Fruit fly (Drosophila melanogaster): ENCODE measurements around the gene CG13784.

CG13784 gene

DNA sequence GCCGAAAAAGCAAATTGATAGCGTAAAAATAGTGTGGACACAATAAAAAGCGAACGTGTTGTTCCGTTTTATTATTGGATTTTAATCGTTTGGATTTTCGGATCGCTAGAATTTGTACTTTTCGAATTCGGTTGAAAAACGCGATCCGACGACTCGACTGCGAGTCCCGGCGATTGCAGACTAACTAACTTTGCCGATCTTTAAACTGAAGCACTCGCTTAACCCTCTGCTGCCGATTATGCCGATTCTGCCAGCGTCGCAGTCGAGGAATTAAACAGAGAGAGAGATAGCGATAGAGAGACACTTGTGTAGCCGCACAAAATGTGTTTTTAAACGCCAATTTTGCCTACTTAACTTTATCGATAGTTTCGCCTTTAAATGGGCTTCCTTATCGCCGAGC lies 20.5 kb upstream of the CG13784 start (continued):
- TF ChIP-seq CG9876 (GFP tag; optimal IDR thresholded peaks at IDR 0.05) (no peak), sob (GFP tag; IDR thresholded peaks at IDR 0.05) (0 out of 2 replicates have a peak, but pooled peaks have one; percentile 21), Fer3 (tag; optimal IDR thresholded peaks at IDR 0.05) (no peak), Hr51 (GFP tag; optimal IDR thresholded peaks at IDR 0.05) (no peak), lbe (GFP tag; optimal IDR thresholded peaks at IDR 0.05) (no peak), CG10565 (GFP tag; optimal IDR thresholded peaks at IDR 0.05) (no peak), ase (GFP tag; IDR thresholded peaks at IDR 0.05) (no peak), CG42726 (GFP tag; IDR thresholded peaks at IDR 0.05; ENCODE audit: partially characterized antibody) (0 out of 2 replicates have a peak, but pooled peaks have one; percentile 17), Eip74EF (GFP tag; optimal IDR thresholded peaks at IDR 0.05) (no peak), CG9797 (GFP tag; optimal IDR thresholded peaks at IDR 0.05) (no peak), CG17802 (tag; optimal IDR thresholded peaks at IDR 0.05) (no peak), CG34376 (GFP tag; optimal IDR thresholded peaks at IDR 0.05) (peak; percentile 88), Med (GFP tag) (peak; percentile 62), disco-r (GFP tag; optimal IDR thresholded peaks at IDR 0.05) (no peak), CG32772 (GFP tag; IDR thresholded peaks at IDR 0.05) (no peak), CG30403 (GFP tag; optimal IDR thresholded peaks at IDR 0.05) (no peak), Asciz (GFP tag; optimal IDR thresholded peaks at IDR 0.05) (no peak), mirr (GFP tag; optimal IDR thresholded peaks at IDR 0.05) (peak; percentile 77), Scr (GFP tag; IDR thresholded peaks at IDR 0.05; ENCODE audit: partially characterized antibody) (no peak), tll (GFP tag; optimal IDR thresholded peaks at IDR 0.05) (no peak), Meics (GFP tag; optimal IDR thresholded peaks at IDR 0.05) (no peak), CG11696 (GFP tag; IDR thresholded peaks at IDR 0.05) (peak; percentile 29; the same call in 1 of the 2 replicates), chinmo (GFP tag; IDR thresholded peaks at IDR 0.05; ENCODE audit: partially characterized antibody) (peak; percentile 75; the same call in 3 of the 4 replicates), jigr1 (GFP tag; IDR thresholded peaks at IDR 0.05) (no peak), Jarid2 (GFP tag; optimal IDR thresholded peaks at IDR 0.05) (peak; percentile 52), grn (GFP tag; optimal IDR thresholded peaks at IDR 0.05) (peak; percentile 76), Ets97D (GFP tag; optimal IDR thresholded peaks at IDR 0.05) (no peak), CG3407 (GFP tag; optimal IDR thresholded peaks at IDR 0.05) (no peak), kay (GFP tag; optimal IDR thresholded peaks at IDR 0.05) (no peak), CG3065 (GFP tag; optimal IDR thresholded peaks at IDR 0.05) (no peak), CG9727 (GFP tag; optimal IDR thresholded peaks at IDR 0.05) (no peak), CG11247 (GFP tag; IDR thresholded peaks at IDR 0.05) (no peak), sug (tag; optimal IDR thresholded peaks at IDR 0.05) (peak; percentile 71), CG2199 (GFP tag; IDR thresholded peaks at IDR 0.05) (no peak), wdn (GFP tag; IDR thresholded peaks at IDR 0.05) (no peak), CkIIα-i1 (GFP tag; IDR thresholded peaks at IDR 0.05) (no peak), fd3F (GFP tag; optimal IDR thresholded peaks at IDR 0.05) (no peak), CG8290 (GFP tag; optimal IDR thresholded peaks at IDR 0.05) (no peak), CG8290 (tag; optimal IDR thresholded peaks at IDR 0.05) (peak in 1 of 2 experiments; percentile 3), Antp (GFP tag; optimal IDR thresholded peaks at IDR 0.05) (no peak), CG18476 (GFP tag; optimal IDR thresholded peaks at IDR 0.05) (no peak), CG14860 (GFP tag; IDR thresholded peaks at IDR 0.05; ENCODE audit: partially characterized antibody) (no peak), H15 (GFP tag; IDR thresholded peaks at IDR 0.05) (no peak), Dref (GFP tag; IDR thresholded peaks at IDR 0.05) (no peak), CG4854 (GFP tag; optimal IDR thresholded peaks at IDR 0.05) (no peak), fd64A (GFP tag; optimal IDR thresholded peaks at IDR 0.05) (no peak), HLH54F (GFP tag; optimal IDR thresholded peaks at IDR 0.05) (no peak), PHDP (tag; optimal IDR thresholded peaks at IDR 0.05) (no peak), lola (GFP tag; optimal IDR thresholded peaks at IDR 0.05) (no peak), Neu2 (GFP tag; optimal IDR thresholded peaks at IDR 0.05; ENCODE audit: borderline replicate concordance) (no peak)

All from whole organism, embryonic.